Worm (Caenorhabditis elegans): ENCODE results near the gene oac-8.

- TF ChIP-seq klf-2 (GFP tag; conservative IDR thresholded peaks at IDR 0.05) (no peak), flt-1 (GFP tag; IDR thresholded peaks at IDR 0.05) (no peak), ref-1 (GFP tag; conservative IDR thresholded peaks at IDR 0.05) (no peak)
Measured at ce11 chrIV:10599983-10600382, 15.6 kb downstream of the oac-8 start, which contains the start of gene R09H10.1.
